Fruit fly (Drosophila melanogaster): ENCODE measurements around the gene spo.

spo gene

DNA sequence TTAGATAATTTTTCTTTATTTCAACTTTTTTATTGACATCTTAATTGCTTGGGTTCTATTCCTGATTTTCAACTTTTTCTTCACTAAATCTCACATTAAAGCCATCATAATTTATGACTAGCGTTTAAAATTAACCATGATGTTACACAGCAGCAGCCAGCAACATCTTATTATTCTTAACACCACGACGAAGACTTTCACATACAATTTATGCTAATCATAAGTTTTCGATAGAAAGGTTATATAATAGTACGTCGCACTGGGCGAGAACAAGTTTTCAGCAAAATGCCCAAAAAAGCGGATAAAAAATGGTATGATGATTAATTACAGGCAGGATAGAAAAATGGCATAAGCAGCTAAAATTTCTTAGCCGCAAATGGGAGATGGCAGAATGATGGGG, 39.5 kb upstream of the spo start:
- no peak for TF ChIP-seq foxo (GFP tag; optimal IDR thresholded peaks at IDR 0.05)
- TF ChIP-seq woc (GFP tag; optimal IDR thresholded peaks at IDR 0.05), result no peak
- no peak for TF ChIP-seq CG9705 (GFP tag; optimal IDR thresholded peaks at IDR 0.05)
- TF ChIP-seq usp (GFP tag; optimal IDR thresholded peaks at IDR 0.05), result no peak
- no peak for TF ChIP-seq Vsx2 (GFP tag; optimal IDR thresholded peaks at IDR 0.05; ENCODE audit: partially characterized antibody)
- no peak for TF ChIP-seq dsf (GFP tag; optimal IDR thresholded peaks at IDR 0.05; ENCODE audit: borderline replicate concordance)
- TF ChIP-seq OdsH (GFP tag; optimal IDR thresholded peaks at IDR 0.05), result no peak
- no peak for TF ChIP-seq brk (GFP tag; optimal IDR thresholded peaks at IDR 0.05)
- TF ChIP-seq ey (GFP tag; optimal IDR thresholded peaks at IDR 0.05), result no peak
- TF ChIP-seq psq (GFP tag; optimal IDR thresholded peaks at IDR 0.05), result no peak
- TF ChIP-seq dl (GFP tag; optimal IDR thresholded peaks at IDR 0.05; ENCODE audit: insufficient read depth in 1 of 2, partially characterized antibody in 2 of 2), result no peak
- TF ChIP-seq jim (GFP tag; optimal IDR thresholded peaks at IDR 0.05), result no peak
- no peak for TF ChIP-seq Rel (GFP tag; optimal IDR thresholded peaks at IDR 0.05)
- TF ChIP-seq Rel (tag; optimal IDR thresholded peaks at IDR 0.05), result no peak
- TF ChIP-seq Sp1 (GFP tag; optimal IDR thresholded peaks at IDR 0.05), result no peak
- no peak for TF ChIP-seq Hr78 (GFP tag; optimal IDR thresholded peaks at IDR 0.05)
- no peak for TF ChIP-seq sage (GFP tag; optimal IDR thresholded peaks at IDR 0.05)
- TF ChIP-seq Mio (GFP tag; optimal IDR thresholded peaks at IDR 0.05), result no peak
- no peak for TF ChIP-seq Dif (GFP tag; optimal IDR thresholded peaks at IDR 0.05; ENCODE audit: partially characterized antibody)
- no peak for TF ChIP-seq N (GFP tag; optimal IDR thresholded peaks at IDR 0.05)

DNA sequence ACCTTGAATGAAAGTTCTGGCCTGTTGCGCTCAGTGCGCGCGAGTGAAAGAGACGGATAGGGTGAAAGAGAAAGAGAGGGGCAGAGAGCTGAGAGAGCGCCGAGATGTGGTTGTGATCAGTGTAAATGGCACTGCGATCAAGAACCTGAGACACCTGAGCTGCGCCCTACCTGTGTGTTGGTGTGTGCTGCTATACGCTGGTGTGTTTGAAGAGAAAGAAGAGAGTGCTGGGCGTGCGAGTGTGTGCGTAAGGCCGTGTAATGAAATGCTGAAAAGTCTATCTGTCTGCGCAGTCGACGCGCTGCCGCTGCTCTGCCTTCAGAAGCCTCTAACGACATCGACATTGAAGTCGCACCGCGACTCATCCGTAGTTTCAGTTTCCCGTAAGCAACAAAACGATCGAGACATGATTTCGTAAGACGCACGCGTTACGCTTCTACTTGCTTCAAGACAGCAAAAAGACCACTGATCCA, 38.3 kb upstream of the spo start, which contains the start of gene Blimp-1:
Blimp-1 (plus strand) TSS at position 376 of the 473 bp plus-strand sequence.
- TF ChIP-seq OdsH (GFP tag; optimal IDR thresholded peaks at IDR 0.05) (no peak), dl (GFP tag; optimal IDR thresholded peaks at IDR 0.05; ENCODE audit: insufficient read depth in 1 of 2, partially characterized antibody in 2 of 2) (peak in 1 of 2 experiments; percentile 75), GATAd (GFP tag; optimal IDR thresholded peaks at IDR 0.05) (no peak), Hr83 (GFP tag; optimal IDR thresholded peaks at IDR 0.05; ENCODE audit: poor library complexity, severe bottlenecking) (peak; percentile 3), CG32264 (GFP tag; optimal IDR thresholded peaks at IDR 0.05) (no peak), Myc (optimal IDR thresholded peaks at IDR 0.05) (no peak), Hnf4 (GFP tag; optimal IDR thresholded peaks at IDR 0.05) (no peak), tai (GFP tag; optimal IDR thresholded peaks at IDR 0.05) (no peak), CG9705 (GFP tag; optimal IDR thresholded peaks at IDR 0.05) (no peak), woc (GFP tag; optimal IDR thresholded peaks at IDR 0.05) (no peak), Dif (GFP tag; optimal IDR thresholded peaks at IDR 0.05; ENCODE audit: partially characterized antibody) (peak; percentile 91), psq (GFP tag; optimal IDR thresholded peaks at IDR 0.05) (peak; percentile 27), dmrt93B (GFP tag; optimal IDR thresholded peaks at IDR 0.05) (no peak), Vsx2 (GFP tag; optimal IDR thresholded peaks at IDR 0.05; ENCODE audit: partially characterized antibody) (peak; percentile 81), ey (GFP tag; optimal IDR thresholded peaks at IDR 0.05) (no peak), Abd-B (GFP tag; optimal IDR thresholded peaks at IDR 0.05) (no peak), Hr78 (GFP tag; optimal IDR thresholded peaks at IDR 0.05) (no peak), h (GFP tag; optimal IDR thresholded peaks at IDR 0.05) (no peak), usp (GFP tag; optimal IDR thresholded peaks at IDR 0.05) (no peak)

DNA sequence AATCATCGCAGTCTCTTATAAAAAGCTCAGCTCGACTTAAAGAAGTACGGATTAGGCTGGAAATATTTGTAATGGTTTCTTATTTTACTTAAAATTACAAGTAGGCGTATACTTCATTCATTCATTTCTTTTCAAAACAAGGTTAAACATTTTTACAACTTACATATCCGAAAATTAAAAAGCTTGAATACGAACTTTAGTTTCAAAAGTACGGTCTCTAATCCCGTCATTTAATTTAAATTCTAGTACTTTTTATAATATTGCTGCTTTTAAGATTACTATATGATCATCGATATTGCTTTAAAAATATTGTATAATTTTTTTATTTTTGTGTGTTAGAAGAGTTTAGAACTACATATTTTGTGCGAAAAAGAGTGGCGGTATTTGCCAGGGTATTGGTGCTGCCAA, 37.8 kb upstream of the spo start:
- TF ChIP-seq h (GFP tag; optimal IDR thresholded peaks at IDR 0.05) (peak; percentile 67), Dif (GFP tag; optimal IDR thresholded peaks at IDR 0.05; ENCODE audit: partially characterized antibody) (no peak), Hnf4 (GFP tag; optimal IDR thresholded peaks at IDR 0.05) (no peak), rgr (GFP tag; optimal IDR thresholded peaks at IDR 0.05) (peak; percentile 8), HLH106 (tag; optimal IDR thresholded peaks at IDR 0.05) (peak; percentile 67), Jra (GFP tag; optimal IDR thresholded peaks at IDR 0.05) (no peak), lola (GFP tag; optimal IDR thresholded peaks at IDR 0.05) (no peak), brk (GFP tag; optimal IDR thresholded peaks at IDR 0.05) (no peak), Sp1 (GFP tag; optimal IDR thresholded peaks at IDR 0.05) (peak; percentile 55), br (GFP tag; optimal IDR thresholded peaks at IDR 0.05) (peak; percentile 35), Dfd (GFP tag; optimal IDR thresholded peaks at IDR 0.05) (peak; percentile 13), Mio (GFP tag; optimal IDR thresholded peaks at IDR 0.05) (no peak), dl (GFP tag; optimal IDR thresholded peaks at IDR 0.05; ENCODE audit: insufficient read depth in 1 of 2, partially characterized antibody in 2 of 2) (no peak), OdsH (GFP tag; optimal IDR thresholded peaks at IDR 0.05) (peak; percentile 4), Vsx2 (GFP tag; optimal IDR thresholded peaks at IDR 0.05; ENCODE audit: partially characterized antibody) (no peak), CG9705 (GFP tag; optimal IDR thresholded peaks at IDR 0.05) (no peak), Hr78 (GFP tag; optimal IDR thresholded peaks at IDR 0.05) (no peak), Rel (GFP tag; optimal IDR thresholded peaks at IDR 0.05) (no peak), Rel (tag; optimal IDR thresholded peaks at IDR 0.05) (no peak), foxo (GFP tag; optimal IDR thresholded peaks at IDR 0.05) (peak in 1 of 2 experiments; percentile 71), woc (GFP tag; optimal IDR thresholded peaks at IDR 0.05) (peak; percentile 53), sage (GFP tag; optimal IDR thresholded peaks at IDR 0.05) (no peak), ey (GFP tag; optimal IDR thresholded peaks at IDR 0.05) (peak; percentile 35), dsf (GFP tag; optimal IDR thresholded peaks at IDR 0.05; ENCODE audit: borderline replicate concordance) (no peak), tai (GFP tag; optimal IDR thresholded peaks at IDR 0.05) (no peak), CrebA (GFP tag; optimal IDR thresholded peaks at IDR 0.05; ENCODE audit: borderline replicate concordance) (no peak), psq (GFP tag; optimal IDR thresholded peaks at IDR 0.05) (peak; percentile 51), sv (GFP tag; optimal IDR thresholded peaks at IDR 0.05) (no peak), pan (optimal IDR thresholded peaks at IDR 0.05) (no peak), GATAd (GFP tag; optimal IDR thresholded peaks at IDR 0.05) (no peak), N (GFP tag; optimal IDR thresholded peaks at IDR 0.05) (no peak), fru (GFP tag; optimal IDR thresholded peaks at IDR 0.05) (peak; percentile 66), CG32264 (GFP tag; optimal IDR thresholded peaks at IDR 0.05) (no peak), jim (GFP tag; optimal IDR thresholded peaks at IDR 0.05) (no peak)
